Worm (Caenorhabditis elegans) whole organism, L2 larva: ENCODE results near the gene E02A10.4.

Source experiments
- C34F6.9 ChIP-seq: fragments of 150-350 bp; optimal IDR thresholded peaks from 2 replicates; lab custom pipeline; 2014; ENCODE audit warnings: missing biosample characterization, missing genetic modification characterization
- F13H6.1 ChIP-seq: sonication (generic microtip); optimal IDR thresholded peaks from 2 replicates; lab custom pipeline; 2016; ENCODE audit warnings: missing genetic modification characterization, missing compliant biosample characterization
- Y55F3AM.14 ChIP-seq: fragments of 200-800 bp; sonication (Bioruptor generic); optimal IDR thresholded peaks from 2 replicates; lab custom pipeline; 2018; ENCODE audit warnings: mild to moderate bottlenecking, missing genetic modification characterization, missing compliant biosample characterization
- ZK546.5 ChIP-seq: sonication (generic microtip); optimal IDR thresholded peaks from 2 replicates; lab custom pipeline; 2017; ENCODE audit warnings: missing biosample characterization, missing genetic modification characterization
- alr-1 ChIP-seq: fragments of 150-350 bp; optimal IDR thresholded peaks from 2 replicates; lab custom pipeline; 2014; ENCODE audit warnings: missing biosample characterization, missing genetic modification characterization
- aly-2 ChIP-seq: fragments of 150-350 bp; optimal IDR thresholded peaks from 2 replicates; lab custom pipeline; 2014; ENCODE audit warnings: missing biosample characterization, missing genetic modification characterization
- ama-1 ChIP-seq: fragments of 150-350 bp; optimal IDR thresholded peaks from 2 replicates; lab custom pipeline; 2018; ENCODE audit warnings: inconsistent platforms
- blmp-1 ChIP-seq: sonication (generic microtip); optimal IDR thresholded peaks from 2 replicates; lab custom pipeline; 2017; ENCODE audit warnings: missing genetic modification characterization, mild to moderate bottlenecking, missing compliant biosample characterization, antibody characterized with exemption, moderate library complexity; ENCODE audit not compliant: insufficient read depth
- ceh-82 ChIP-seq: fragments of 150-350 bp; optimal IDR thresholded peaks from 2 replicates; lab custom pipeline; 2014; ENCODE audit warnings: missing biosample characterization, missing genetic modification characterization
- crh-2 ChIP-seq: sonication (generic microtip); optimal IDR thresholded peaks from 2 replicates; lab custom pipeline; 2017; ENCODE audit warnings: missing biosample characterization, missing genetic modification characterization
- dmd-4 ChIP-seq: sonication (generic microtip); optimal IDR thresholded peaks from 2 replicates; lab custom pipeline; 2017; ENCODE audit warnings: missing biosample characterization, missing genetic modification characterization
- egl-27 ChIP-seq: sonication (generic microtip); optimal IDR thresholded peaks from 3 replicates; lab custom pipeline; 2017; ENCODE audit warnings: missing biosample characterization, missing genetic modification reagents, missing genetic modification characterization
- elt-1 ChIP-seq: fragments of 150-350 bp; optimal IDR thresholded peaks from 2 replicates; lab custom pipeline; 2014; ENCODE audit warnings: missing biosample characterization, missing genetic modification characterization
- fos-1 ChIP-seq: fragments of 150-350 bp; optimal IDR thresholded peaks from 2 replicates; lab custom pipeline; 2014; ENCODE audit warnings: missing biosample characterization, missing genetic modification characterization
- lin-11 ChIP-seq: fragments of 150-350 bp; sonication (generic microtip); optimal IDR thresholded peaks from 2 replicates; lab custom pipeline; 2014; ENCODE audit warnings: missing biosample characterization, missing genetic modification characterization, inconsistent platforms, mixed read lengths
- lin-13 ChIP-seq: fragments of 150-350 bp; optimal IDR thresholded peaks from 2 replicates; lab custom pipeline; 2014; ENCODE audit warnings: missing biosample characterization, missing genetic modification reagents, missing genetic modification characterization
- lsy-2 ChIP-seq, 2 experiments: fragments of 150-350 bp in 1 of 2; sonication (generic microtip) in 1 of 2; optimal IDR thresholded peaks; 2 replicates each; lab custom pipeline; 2014 to 2017; ENCODE audit warnings: missing biosample characterization in 2 of 2, missing genetic modification characterization in 2 of 2
- mab-5 ChIP-seq: fragments of 150-350 bp; optimal IDR thresholded peaks from 2 replicates; lab custom pipeline; 2014; ENCODE audit warnings: missing biosample characterization, missing genetic modification characterization
- mdl-1 ChIP-seq, 2 experiments: fragments of 150-350 bp in 1 of 2; sonication (generic microtip) in 1 of 2; optimal IDR thresholded peaks; 2 replicates each; lab custom pipeline; 2017; ENCODE audit warnings: missing biosample characterization in 2 of 2, missing genetic modification characterization in 2 of 2
- nhr-10 ChIP-seq: sonication (generic microtip); optimal IDR thresholded peaks from 2 replicates; lab custom pipeline; 2017; ENCODE audit warnings: missing biosample characterization, missing genetic modification characterization
- nhr-11 ChIP-seq: fragments of 150-350 bp; optimal IDR thresholded peaks from 2 replicates; lab custom pipeline; 2014; ENCODE audit warnings: missing biosample characterization, missing genetic modification characterization
- nhr-12 ChIP-seq: fragments of 150-350 bp; optimal IDR thresholded peaks from 2 replicates; lab custom pipeline; 2014; ENCODE audit warnings: missing biosample characterization, missing genetic modification characterization
- nhr-129 ChIP-seq: fragments of 150-350 bp; optimal IDR thresholded peaks from 2 replicates; lab custom pipeline; 2014; ENCODE audit warnings: missing biosample characterization, missing genetic modification characterization
- nhr-21 ChIP-seq: fragments of 150-350 bp; optimal IDR thresholded peaks from 2 replicates; lab custom pipeline; 2014; ENCODE audit warnings: missing biosample characterization, missing genetic modification characterization
- nhr-23 ChIP-seq: fragments of 150-350 bp; optimal IDR thresholded peaks from 2 replicates; lab custom pipeline; 2014; ENCODE audit warnings: missing biosample characterization, missing genetic modification reagents, missing genetic modification characterization
- nhr-25 ChIP-seq: fragments of 150-350 bp; sonication (generic microtip); optimal IDR thresholded peaks from 3 replicates; lab custom pipeline; 2014; ENCODE audit warnings: missing biosample characterization, missing genetic modification characterization
- nhr-6 ChIP-seq: fragments of 150-350 bp; optimal IDR thresholded peaks from 2 replicates; lab custom pipeline; 2014; ENCODE audit warnings: missing biosample characterization, missing genetic modification characterization
- nhr-77 ChIP-seq: fragments of 150-350 bp; optimal IDR thresholded peaks from 2 replicates; lab custom pipeline; 2014; ENCODE audit warnings: missing biosample characterization, missing genetic modification characterization
- peb-1 ChIP-seq: fragments of 150-350 bp; optimal IDR thresholded peaks from 2 replicates; lab custom pipeline; 2014; ENCODE audit warnings: missing biosample characterization, missing genetic modification characterization
- sem-4 ChIP-seq: fragments of 150-350 bp; optimal IDR thresholded peaks from 2 replicates; lab custom pipeline; 2014; ENCODE audit warnings: missing biosample characterization, missing genetic modification reagents, missing genetic modification characterization
- sma-3 ChIP-seq: sonication (generic microtip); optimal IDR thresholded peaks from 2 replicates; lab custom pipeline; 2016; ENCODE audit warnings: missing genetic modification reagents, missing genetic modification characterization, missing compliant biosample characterization
- sma-9 ChIP-seq, 2 experiments: fragments of 150-350 bp in 1 of 2; sonication (generic microtip) in 1 of 2; optimal IDR thresholded peaks; 2 replicates each; lab custom pipeline; 2014 to 2016; ENCODE audit warnings: missing genetic modification characterization in 2 of 2, mild to moderate bottlenecking in 1 of 2, missing biosample characterization in 1 of 2, missing compliant biosample characterization in 1 of 2, missing genetic modification reagents in 1 of 2, moderate library complexity in 1 of 2
- snpc-4 ChIP-seq: fragments of 150-350 bp; optimal IDR thresholded peaks from 2 replicates; lab custom pipeline; 2014; ENCODE audit warnings: missing biosample characterization, missing genetic modification characterization
- unc-55 ChIP-seq: fragments of 150-350 bp; sonication (generic microtip); optimal IDR thresholded peaks from 3 replicates; lab custom pipeline; 2014; ENCODE audit warnings: missing biosample characterization, missing genetic modification reagents, missing genetic modification characterization
- unc-62 ChIP-seq: fragments of 150-350 bp; optimal IDR thresholded peaks from 2 replicates; lab custom pipeline; 2014; ENCODE audit warnings: missing biosample characterization, missing genetic modification reagents, missing genetic modification characterization
- zag-1 ChIP-seq: fragments of 150-350 bp; optimal IDR thresholded peaks from 2 replicates; lab custom pipeline; 2014; ENCODE audit warnings: missing biosample characterization, missing genetic modification characterization
- ztf-1 ChIP-seq: fragments of 200-800 bp; sonication (Bioruptor generic); conservative IDR thresholded peaks from 2 replicates; pipeline ENCODE4 v1.3.6; 2022; ENCODE audit warnings: missing genetic modification characterization, missing compliant biosample characterization
- ztf-4 ChIP-seq: fragments of 150-350 bp; optimal IDR thresholded peaks from 2 replicates; lab custom pipeline; 2014; ENCODE audit warnings: missing biosample characterization, missing genetic modification characterization

E02A10.4 gene

DNA sequence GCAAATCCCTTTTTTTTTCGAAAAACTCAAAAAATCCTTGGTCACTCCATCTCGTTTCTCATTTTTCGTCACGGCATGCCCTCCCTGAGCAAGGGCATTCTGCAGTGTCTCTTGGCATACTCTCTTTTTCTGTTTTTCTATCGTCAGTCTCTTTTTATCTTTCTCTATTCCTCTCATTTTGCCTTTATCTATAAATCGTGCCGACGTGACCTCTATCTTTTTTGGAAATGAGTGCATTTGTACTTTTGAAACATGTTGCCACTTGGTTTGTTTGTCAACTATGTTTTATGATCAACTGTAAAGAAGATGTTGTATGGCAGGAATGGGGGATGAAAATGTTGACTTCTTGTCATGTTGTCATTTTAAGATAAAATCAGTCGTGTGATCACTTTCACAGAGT lies 38.8 kb downstream of the E02A10.4 start:
- TF ChIP-seq sma-3 (GFP tag; lab: Kevin White, UChicago), result peak; percentile 61
- peak; percentile 77 for TF ChIP-seq C34F6.9
- peak; percentile 62 for TF ChIP-seq blmp-1 (tag; lab: Kevin White, UChicago)
- TF ChIP-seq snpc-4, result no peak
- peak; percentile 93 for TF ChIP-seq fos-1 (tag; lab: Kevin White, UChicago)
- TF ChIP-seq Y55F3AM.14 (GFP tag; lab: Kevin White, UChicago), result peak; percentile 64
- TF ChIP-seq unc-55 (GFP tag; lab: Kevin White, UChicago), result no peak
- TF ChIP-seq nhr-129 (tag; lab: Kevin White, UChicago), result peak; percentile 77
- TF ChIP-seq F13H6.1, result peak; percentile 81
- TF ChIP-seq lsy-2 (tag; optimal IDR thresholded peaks at IDR 0.05; lab: Kevin White, UChicago), result peak in 1 of 2 experiments; percentile 76
- peak; percentile 55 for TF ChIP-seq nhr-21 (tag; lab: Kevin White, UChicago)
- peak; percentile 96 for TF ChIP-seq sma-9 (GFP tag; optimal IDR thresholded peaks at IDR 0.05; lab: Kevin White, UChicago)
- no peak for TF ChIP-seq sma-9 (tag; optimal IDR thresholded peaks at IDR 0.05; lab: Kevin White, UChicago)
- TF ChIP-seq egl-27 (tag; lab: Kevin White, UChicago), result peak; percentile 83
- no peak for TF ChIP-seq ceh-82 (tag; lab: Kevin White, UChicago)
- TF ChIP-seq lin-13 (GFP tag; lab: Kevin White, UChicago), result peak; percentile 44
- no peak for TF ChIP-seq nhr-23 (tag; lab: Kevin White, UChicago)
- peak; percentile 74 for TF ChIP-seq zag-1 (tag; lab: Kevin White, UChicago)
- no peak for TF ChIP-seq ztf-1 (GFP tag; lab: Robert Waterston, UW)
- TF ChIP-seq nhr-25 (tag; lab: Kevin White, UChicago), result peak; percentile 65
- no peak for TF ChIP-seq nhr-11 (tag; lab: Kevin White, UChicago)
- peak; percentile 63 for TF ChIP-seq sem-4
- TF ChIP-seq unc-62, result no peak
- no peak for TF ChIP-seq nhr-77 (tag; lab: Kevin White, UChicago)
- TF ChIP-seq crh-2 (tag; lab: Kevin White, UChicago), result peak; percentile 78
- peak; percentile 2 to 63 for TF ChIP-seq mdl-1 (tag; optimal IDR thresholded peaks at IDR 0.05; lab: Kevin White, UChicago)
- peak; percentile 25 for TF ChIP-seq peb-1 (tag; lab: Kevin White, UChicago)
- no peak for TF ChIP-seq alr-1 (tag; lab: Kevin White, UChicago)
- TF ChIP-seq, all 48 proteins: peak for 18

DNA sequence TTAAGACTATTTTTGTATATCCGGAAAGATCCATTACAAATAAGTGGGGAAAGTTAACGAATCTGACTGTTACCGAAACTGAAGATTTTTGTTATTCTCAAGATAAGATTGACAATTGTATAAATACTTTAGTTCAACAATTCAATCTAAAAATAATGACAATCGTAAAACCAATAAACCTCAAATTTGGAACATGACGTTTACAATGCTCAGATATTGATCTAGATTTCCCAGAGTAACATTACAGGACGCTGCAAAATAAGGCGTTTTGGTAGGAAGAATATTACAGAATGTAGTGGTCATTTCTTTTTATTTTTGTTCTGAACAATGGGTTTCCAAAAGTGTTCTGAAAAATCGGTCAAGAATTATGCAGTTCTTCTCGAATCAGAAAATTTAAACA lies 41.0 kb downstream of the E02A10.4 start, which contains the start of gene F45D3.1:
TSS of gene F45D3.1 (plus strand) at position 301 of the 400 bp plus-strand sequence.
- TF ChIP-seq nhr-12 (tag; lab: Kevin White, UChicago), result no peak
- TF ChIP-seq elt-1 (tag; lab: Kevin White, UChicago), result no peak
- no peak for TF ChIP-seq nhr-21 (tag; lab: Kevin White, UChicago)
- no peak for TF ChIP-seq nhr-23 (tag; lab: Kevin White, UChicago)
- TF ChIP-seq zag-1 (tag; lab: Kevin White, UChicago), result no peak
- no peak for TF ChIP-seq nhr-6 (tag; lab: Kevin White, UChicago)
- no peak for TF ChIP-seq F13H6.1
- TF ChIP-seq mab-5 (tag; lab: Kevin White, UChicago), result no peak
- no peak for TF ChIP-seq unc-62
- TF ChIP-seq egl-27 (tag; lab: Kevin White, UChicago), result no peak
- no peak for TF ChIP-seq lin-11 (tag; lab: Kevin White, UChicago)
- no peak for TF ChIP-seq nhr-10 (tag; lab: Kevin White, UChicago)
- TF ChIP-seq unc-55 (GFP tag; lab: Kevin White, UChicago), result no peak

DNA sequence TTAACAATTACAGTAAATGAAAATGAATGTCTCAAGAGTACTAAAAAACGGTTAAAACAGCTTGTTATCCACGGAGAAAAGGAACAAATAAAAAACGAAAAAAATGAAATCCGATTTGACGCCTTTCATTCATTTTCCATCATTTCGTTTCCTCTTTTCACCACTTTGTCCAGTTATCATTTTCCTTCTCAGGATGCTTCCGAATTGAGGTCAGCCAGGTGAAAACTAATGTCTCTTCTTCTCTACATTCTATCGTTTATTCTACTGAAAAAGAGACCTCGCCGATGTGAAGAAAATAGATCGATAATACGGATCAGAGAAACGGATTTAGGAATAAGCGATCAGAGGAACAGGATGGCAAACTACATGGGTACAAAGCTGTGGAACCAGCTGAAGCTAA lies 41.6 kb downstream of the E02A10.4 start:
- TF ChIP-seq ztf-4 (tag; lab: Kevin White, UChicago) (no peak), nhr-77 (tag; lab: Kevin White, UChicago) (no peak), sma-3 (GFP tag; lab: Kevin White, UChicago) (no peak), ama-1 (lab: Kevin White, UChicago) (no peak), snpc-4 (no peak), crh-2 (tag; lab: Kevin White, UChicago) (no peak), dmd-4 (tag; lab: Kevin White, UChicago) (no peak), aly-2 (no peak), zag-1 (tag; lab: Kevin White, UChicago) (no peak), F13H6.1 (no peak), ZK546.5 (tag; lab: Kevin White, UChicago) (no peak), peb-1 (tag; lab: Kevin White, UChicago) (no peak)
